Worm (Caenorhabditis elegans): ENCODE data around the gene gtbp-1.

Gene gtbp-1

ce11 chrIV:10155475-10155874 is 26.7 kb upstream of the gtbp-1 start, which contains the start of gene ttr-54:
Gene ttr-54 (plus strand): TSS chrIV:10155775.
- TF ChIP-seq nhr-23 (tag; optimal IDR thresholded peaks at IDR 0.05) = no peak
- no peak for TF ChIP-seq sea-2 (GFP tag; optimal IDR thresholded peaks at IDR 0.05)
- no peak for TF ChIP-seq ama-1 (optimal IDR thresholded peaks at IDR 0.05)
- no peak for TF ChIP-seq pha-4 (tag; optimal IDR thresholded peaks at IDR 0.05)
- TF ChIP-seq skn-1 (tag; optimal IDR thresholded peaks at IDR 0.05) = no peak
- TF ChIP-seq ZK546.5 (tag; optimal IDR thresholded peaks at IDR 0.05) = no peak
- no peak for TF ChIP-seq fkh-10 (GFP tag; optimal IDR thresholded peaks at IDR 0.05)
- TF ChIP-seq ztf-4 (tag; optimal IDR thresholded peaks at IDR 0.05) = no peak
- TF ChIP-seq eor-1 (tag; optimal IDR thresholded peaks at IDR 0.05) = no peak
- TF ChIP-seq ztf-11 (tag; optimal IDR thresholded peaks at IDR 0.05) = no peak
- TF ChIP-seq snpc-4 (tag; optimal IDR thresholded peaks at IDR 0.05) = no peak
- no peak for TF ChIP-seq ceh-82 (tag; optimal IDR thresholded peaks at IDR 0.05)
- TF ChIP-seq fkh-2 (tag; optimal IDR thresholded peaks at IDR 0.05) = no peak

- no peak for TF ChIP-seq mml-1 (tag; optimal IDR thresholded peaks at IDR 0.05)
- no peak for TF ChIP-seq nhr-67 (tag; optimal IDR thresholded peaks at IDR 0.05)
- no peak for TF ChIP-seq lin-15B (tag; optimal IDR thresholded peaks at IDR 0.05)
- no peak for TF ChIP-seq nhr-77 (tag; optimal IDR thresholded peaks at IDR 0.05)
- no peak for TF ChIP-seq unc-39 (tag; optimal IDR thresholded peaks at IDR 0.05)
- TF ChIP-seq pqm-1 (tag; optimal IDR thresholded peaks at IDR 0.05) = no peak
- TF ChIP-seq unc-62 (GFP tag; optimal IDR thresholded peaks at IDR 0.05) = no peak
- TF ChIP-seq nhr-12 (tag; optimal IDR thresholded peaks at IDR 0.05) = no peak
- TF ChIP-seq snpc-4 (tag; optimal IDR thresholded peaks at IDR 0.05) = no peak
- no peak for TF ChIP-seq elt-1 (tag; optimal IDR thresholded peaks at IDR 0.05)
- TF ChIP-seq lsy-12 (tag; optimal IDR thresholded peaks at IDR 0.05) = no peak
- no peak for TF ChIP-seq R02D3.7 (tag; optimal IDR thresholded peaks at IDR 0.05)
- no peak for TF ChIP-seq skn-1 (tag; optimal IDR thresholded peaks at IDR 0.05)
- TF ChIP-seq lin-39 (tag; optimal IDR thresholded peaks at IDR 0.05) = no peak
- no peak for TF ChIP-seq aly-2 (tag; optimal IDR thresholded peaks at IDR 0.05)
- no peak for TF ChIP-seq fos-1 (tag; optimal IDR thresholded peaks at IDR 0.05)
Observed at ce11 chrIV:10153479-10153878, 24.7 kb upstream of the gtbp-1 start.

DNA sequence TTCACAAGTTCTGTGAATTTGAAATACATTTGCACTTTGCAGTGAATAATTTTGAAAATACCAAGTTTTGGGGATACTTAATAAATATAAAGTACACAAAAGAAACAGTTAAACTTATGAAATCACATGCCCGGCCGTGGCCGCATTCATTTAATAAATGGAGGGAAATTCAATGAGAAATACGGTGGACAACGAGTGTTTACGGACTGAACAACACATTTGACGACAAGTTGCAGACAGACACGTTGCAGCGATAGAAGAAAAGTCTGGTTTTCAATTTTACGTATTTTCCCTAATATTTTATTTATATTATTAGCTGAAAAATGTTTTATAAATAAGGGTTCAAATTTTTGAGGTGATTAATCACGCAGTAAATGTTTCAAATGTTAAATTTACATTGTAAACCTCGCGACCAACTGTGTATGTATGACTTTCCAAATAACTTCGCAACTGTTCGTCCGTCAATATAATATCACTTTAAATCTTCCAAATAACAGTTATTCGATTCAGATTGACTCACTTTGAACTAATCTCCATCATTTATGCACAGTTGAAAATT is 22.8 kb upstream of the gtbp-1 start, which contains the start of gene copg-1:
TSS of gene copg-1 (plus strand) at position 509 of the 559 bp plus-strand sequence.
- TF ChIP-seq hmg-11 (tag; optimal IDR thresholded peaks at IDR 0.05) (peak; percentile 75), fos-1 (tag; optimal IDR thresholded peaks at IDR 0.05) (no peak), jun-1 (tag; optimal IDR thresholded peaks at IDR 0.05) (no peak), elt-2 (tag; optimal IDR thresholded peaks at IDR 0.05) (no peak), nfya-1 (tag; optimal IDR thresholded peaks at IDR 0.05; ENCODE audit: insufficient read depth) (peak; percentile 77), sea-2 (GFP tag; optimal IDR thresholded peaks at IDR 0.05) (no peak), R02D3.7 (tag; optimal IDR thresholded peaks at IDR 0.05) (no peak), nhr-237 (tag; optimal IDR thresholded peaks at IDR 0.05) (no peak), pha-4 (tag; optimal IDR thresholded peaks at IDR 0.05) (peak; percentile 66), snpc-4 (tag; optimal IDR thresholded peaks at IDR 0.05) (peak; percentile 51), pqm-1 (tag; optimal IDR thresholded peaks at IDR 0.05) (peak; percentile 19), nhr-23 (tag; optimal IDR thresholded peaks at IDR 0.05) (peak; percentile 63), lin-15B (tag; optimal IDR thresholded peaks at IDR 0.05) (peak; percentile 43), nhr-43 (tag; optimal IDR thresholded peaks at IDR 0.05; ENCODE audit: poor library complexity, severe bottlenecking) (peak; percentile 31), aly-2 (tag; optimal IDR thresholded peaks at IDR 0.05) (no peak), nhr-25 (tag; optimal IDR thresholded peaks at IDR 0.05) (peak; percentile 4)

DNA sequence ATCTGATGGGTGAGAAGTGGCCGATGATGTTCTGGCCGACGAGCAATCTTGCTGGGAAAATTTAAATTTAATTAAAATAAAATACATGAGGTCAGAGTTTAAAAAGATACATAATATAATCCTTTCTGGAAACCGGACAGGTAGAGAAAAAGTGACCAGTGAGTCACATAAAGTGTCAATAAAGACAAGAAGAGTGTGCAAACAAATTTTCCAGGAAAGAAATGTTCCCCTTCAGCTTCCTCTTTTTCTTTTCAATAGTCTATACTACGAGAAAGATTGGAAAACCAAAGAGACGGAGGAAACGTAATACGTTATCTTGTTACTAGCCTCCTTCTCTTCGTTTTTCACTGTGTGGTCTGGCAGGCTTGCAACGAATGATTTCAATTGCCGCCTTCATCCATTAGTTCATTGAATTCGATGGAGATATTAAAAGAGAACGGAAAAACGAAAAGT is 21.8 kb upstream of the gtbp-1 start, which contains the start of gene tsp-12:
TSS of gene tsp-12 (minus strand) at position 51 of the 453 bp plus-strand sequence.
- TF ChIP-seq snpc-4 (tag; optimal IDR thresholded peaks at IDR 0.05) (peak; percentile 50), daf-12 (tag; optimal IDR thresholded peaks at IDR 0.05) (no peak), elt-2 (tag; optimal IDR thresholded peaks at IDR 0.05) (no peak), pha-4 (tag; optimal IDR thresholded peaks at IDR 0.05) (peak; percentile 63), hmg-11 (tag; optimal IDR thresholded peaks at IDR 0.05) (no peak), nhr-77 (tag; optimal IDR thresholded peaks at IDR 0.05) (no peak)

Measured in whole organism, L3 larva.